Worm (Caenorhabditis elegans): ENCODE measurements around the gene clp-7.

Gene clp-7

DNA sequence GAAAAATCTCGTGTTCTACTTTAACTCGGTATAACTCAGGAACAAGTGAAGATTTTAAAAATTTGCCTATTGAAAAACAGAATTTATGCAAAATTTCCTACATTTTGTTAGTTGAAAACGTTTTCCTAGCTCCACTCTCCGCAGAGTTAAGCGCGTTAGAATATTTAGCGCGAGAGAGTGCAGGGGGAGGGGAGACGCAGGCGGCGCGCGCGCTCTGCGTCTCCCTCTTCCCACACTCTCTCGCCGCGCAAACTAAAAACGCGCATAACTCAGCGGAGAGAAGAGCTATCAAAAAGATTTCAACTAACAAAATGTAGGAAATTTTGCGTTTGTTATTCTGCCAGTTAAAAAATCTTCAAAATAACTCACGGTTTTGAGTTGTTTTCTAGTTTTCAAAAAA, 26.4 kb upstream of the clp-7 start:
- TF ChIP-seq set-16 (GFP tag; IDR thresholded peaks at IDR 0.05) (peak; percentile 36; the same call in 1 of the 2 replicates), nhr-102 (tag; optimal IDR thresholded peaks at IDR 0.05) (no peak), nhr-25 (tag; optimal IDR thresholded peaks at IDR 0.05; ENCODE audit: borderline replicate concordance, insufficient read depth) (no peak)

DNA sequence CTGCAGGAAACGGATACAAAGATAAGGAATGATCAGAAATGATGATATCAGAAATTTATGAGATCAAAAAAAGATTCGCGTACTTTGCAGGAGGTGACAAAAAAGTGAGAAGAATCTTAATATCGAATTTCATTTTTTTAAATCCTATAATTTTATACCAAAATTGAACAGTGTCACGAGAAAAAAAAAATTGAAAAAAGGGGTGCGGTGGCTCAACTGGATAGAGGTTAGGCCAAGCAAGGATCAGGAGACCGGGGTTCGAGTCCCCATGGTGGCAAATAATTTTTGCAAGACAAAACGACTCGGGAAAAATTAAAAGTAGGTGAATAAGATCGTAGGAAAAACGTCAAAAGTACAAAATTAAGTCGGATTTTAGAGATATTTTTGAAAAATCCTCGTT, 24.6 kb upstream of the clp-7 start:
- no peak for TF ChIP-seq F37D6.2 (tag; optimal IDR thresholded peaks at IDR 0.05)
- TF ChIP-seq Y48G9A.11 (GFP tag; IDR thresholded peaks at IDR 0.05), result 0 out of 2 replicates have a peak, but pooled peaks have one; percentile 14
- peak; percentile 72 for TF ChIP-seq nhr-28 (tag; optimal IDR thresholded peaks at IDR 0.05)
- no peak for TF ChIP-seq R02D3.7 (tag; optimal IDR thresholded peaks at IDR 0.05)

DNA sequence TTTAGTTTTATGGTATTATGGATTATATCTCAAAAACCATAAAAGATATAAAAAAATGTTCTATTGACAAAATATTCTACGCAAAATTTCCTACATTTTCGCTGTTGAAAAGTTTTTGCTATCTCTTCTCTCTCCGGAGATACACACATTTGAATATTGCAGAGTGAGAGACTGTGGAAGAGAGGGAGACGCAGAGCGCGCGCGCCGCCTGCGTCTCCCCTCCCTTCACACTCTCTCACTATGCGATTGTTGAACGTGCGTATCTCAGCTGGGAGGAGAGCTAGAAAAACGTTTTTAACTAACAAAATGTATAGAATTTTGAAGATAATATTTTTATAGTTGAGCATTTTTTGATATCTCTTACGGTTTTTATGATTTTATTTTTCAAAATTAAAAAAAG, 23.3 kb upstream of the clp-7 start:
- TF ChIP-seq aha-1 (tag), result peak; percentile 97
- no peak for TF ChIP-seq spr-1 (tag; optimal IDR thresholded peaks at IDR 0.05)

DNA sequence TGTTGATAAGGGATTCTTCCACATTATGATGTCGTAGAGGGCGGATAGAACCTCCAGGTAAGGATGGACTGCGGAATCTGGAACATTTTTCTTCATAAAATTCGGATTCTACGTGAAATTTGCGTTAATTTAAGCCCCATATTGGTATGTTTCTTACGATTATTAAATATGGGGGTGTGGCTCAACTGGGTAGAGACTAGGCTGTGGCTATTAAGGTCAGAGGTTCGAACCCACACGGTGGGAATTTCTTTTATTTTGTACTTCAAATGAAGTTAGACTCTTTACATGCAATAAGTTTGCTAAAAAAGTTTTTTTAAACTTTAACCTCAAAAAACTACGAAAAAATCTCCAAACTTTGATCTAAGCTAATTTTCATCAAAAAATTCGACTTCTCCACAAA, 19.7 kb upstream of the clp-7 start:
- TF ChIP-seq lin-39 (tag; optimal IDR thresholded peaks at IDR 0.05) (no peak), madf-5 (GFP tag; IDR thresholded peaks at IDR 0.05) (0 out of 4 replicates have a peak, but pooled peaks of 1 of the 2 experiments have one; percentile 27), set-16 (GFP tag; IDR thresholded peaks at IDR 0.05) (no peak), nhr-28 (tag; optimal IDR thresholded peaks at IDR 0.05) (no peak), nhr-77 (tag; optimal IDR thresholded peaks at IDR 0.05) (no peak), fkh-10 (GFP tag; optimal IDR thresholded peaks at IDR 0.05) (no peak), aha-1 (tag) (peak; percentile 85), unc-62 (GFP tag; optimal IDR thresholded peaks at IDR 0.05 in 1 of 2) (peak in 1 of 2 experiments; percentile 36), unc-62 (tag; optimal IDR thresholded peaks at IDR 0.05) (no peak), daf-8 (GFP tag; IDR thresholded peaks at IDR 0.05) (no peak), ceh-20 (GFP tag; IDR thresholded peaks at IDR 0.05) (no peak), F26F4.8 (GFP tag; conservative IDR thresholded peaks at IDR 0.05) (no peak), ztf-7 (tag; optimal IDR thresholded peaks at IDR 0.05) (no peak)

DNA sequence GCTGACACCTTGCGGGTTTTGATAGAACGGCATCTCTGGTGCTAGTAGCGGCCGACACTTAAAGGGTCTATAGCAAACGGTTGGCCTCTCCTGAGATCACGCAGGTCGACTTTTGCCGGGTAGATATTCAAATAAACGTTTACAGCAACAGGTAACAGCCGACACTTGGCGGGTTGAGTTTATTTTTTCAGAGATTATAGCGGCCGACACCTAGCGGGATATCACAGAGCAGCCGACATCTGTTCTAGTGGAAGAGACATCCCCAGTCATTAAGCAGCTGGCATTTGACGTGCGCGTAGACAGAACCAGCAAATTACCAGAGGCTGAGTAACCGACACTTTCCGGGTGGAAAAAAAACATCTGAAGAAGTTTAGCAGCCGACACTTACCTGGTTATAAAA, 15.7 kb upstream of the clp-7 start:
- TF ChIP-seq aha-1 (tag) (peak; percentile 92), ztf-7 (tag; optimal IDR thresholded peaks at IDR 0.05) (no peak)

DNA sequence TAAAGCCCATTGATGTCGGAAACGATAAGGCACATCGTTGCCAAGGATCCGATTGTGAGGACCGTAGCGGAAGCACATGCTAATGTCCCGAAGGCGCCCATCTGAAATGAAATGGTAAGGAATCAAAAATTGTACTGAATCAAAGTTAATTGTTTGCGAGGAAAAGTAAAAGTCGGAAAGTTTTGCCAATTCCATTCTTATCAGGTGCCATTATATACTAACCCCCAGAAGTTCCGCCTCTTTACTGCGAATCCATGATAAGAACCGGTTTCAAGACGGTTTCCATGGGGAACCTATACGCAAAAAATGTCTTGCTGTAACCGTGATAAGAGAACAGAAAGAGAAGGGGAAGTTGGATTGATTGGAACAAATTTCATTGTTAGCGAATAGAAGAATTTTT, 14.9 kb upstream of the clp-7 start, which contains the start of gene col-106:
Gene col-106, minus strand, starts transcription at position 101 of the 400 bp plus-strand sequence.
- TF ChIP-seq ceh-62 (tag; optimal IDR thresholded peaks at IDR 0.05) (no peak), F10B5.3 (tag; optimal IDR thresholded peaks at IDR 0.05) (no peak), Y48G9A.11 (GFP tag; IDR thresholded peaks at IDR 0.05) (no peak), zag-1 (tag; optimal IDR thresholded peaks at IDR 0.05) (no peak), pqm-1 (tag; optimal IDR thresholded peaks at IDR 0.05) (no peak)

DNA sequence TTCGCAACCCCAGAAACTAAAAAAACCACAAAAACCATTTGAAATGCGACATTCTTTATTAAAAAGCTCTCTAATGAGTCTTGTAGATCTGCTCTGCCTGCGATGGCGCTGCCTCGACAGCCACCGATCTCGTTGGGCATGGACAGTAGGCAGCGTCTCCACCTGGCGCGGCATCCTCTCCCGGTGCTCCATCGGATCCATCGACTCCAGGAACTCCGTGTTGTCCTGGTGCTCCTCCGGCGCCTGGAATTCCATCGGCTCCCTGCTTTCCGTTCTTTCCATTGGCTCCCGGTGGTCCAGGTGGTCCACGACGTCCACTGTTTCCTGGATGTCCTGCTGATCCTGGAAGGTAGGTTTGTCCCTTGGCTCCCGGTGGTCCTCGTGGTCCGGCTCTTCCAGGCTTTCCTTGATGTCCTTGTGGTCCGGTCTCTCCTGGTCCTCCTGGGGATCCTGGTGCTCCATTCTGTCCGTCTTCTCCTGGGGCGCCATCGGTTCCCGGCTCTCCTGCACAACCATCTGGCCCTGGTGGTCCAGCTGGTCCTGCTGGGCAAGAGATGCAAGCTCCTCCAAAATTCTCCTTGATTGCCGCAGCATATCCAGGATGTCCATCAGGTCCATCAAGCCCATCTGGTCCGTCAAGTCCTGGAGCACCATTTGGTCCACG, 14.2 kb upstream of the clp-7 start:
- peak; percentile 95 for TF ChIP-seq set-16 (GFP tag; IDR thresholded peaks at IDR 0.05)
- TF ChIP-seq aha-1 (tag), result peak; percentile 77
- no peak for TF ChIP-seq gei-8 (GFP tag; optimal IDR thresholded peaks at IDR 0.05)

DNA sequence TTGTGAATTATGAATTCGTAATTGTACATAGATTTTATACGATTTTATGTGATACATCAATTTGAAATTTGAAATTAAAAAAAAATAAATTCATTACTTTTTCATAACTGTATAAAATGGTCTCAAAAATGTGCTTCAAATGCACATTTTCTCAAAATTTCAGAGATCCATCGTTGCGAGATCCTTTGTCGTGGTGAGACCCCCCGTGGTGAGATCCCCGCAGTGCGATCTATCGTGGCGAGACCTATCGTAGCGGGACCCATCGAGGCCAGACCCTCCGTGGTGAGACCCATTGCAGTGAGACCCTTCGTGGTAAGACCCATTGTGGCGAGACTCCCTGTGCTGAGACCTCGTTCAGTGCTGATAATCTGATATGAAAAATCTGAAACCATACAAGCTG, 13.7 kb upstream of the clp-7 start:
- TF ChIP-seq T20F7.1 (GFP tag; optimal IDR thresholded peaks at IDR 0.05) (no peak), mxl-3 (GFP tag; optimal IDR thresholded peaks at IDR 0.05) (no peak), gei-8 (GFP tag; optimal IDR thresholded peaks at IDR 0.05) (no peak), zfp-3 (GFP tag; conservative IDR thresholded peaks at IDR 0.05) (peak; percentile 75), lim-7 (GFP tag; IDR thresholded peaks at IDR 0.05) (no peak; the same call in 1 of the 2 replicates), dmd-6 (GFP tag; IDR thresholded peaks at IDR 0.05) (0 out of 2 replicates have a peak, but pooled peaks have one; percentile 14), F10B5.3 (tag; optimal IDR thresholded peaks at IDR 0.05) (no peak), mep-1 (tag; optimal IDR thresholded peaks at IDR 0.05) (peak; percentile 18), mdl-1 (tag; optimal IDR thresholded peaks at IDR 0.05) (no peak), php-3 (GFP tag; IDR thresholded peaks at IDR 0.05) (no peak), lin-29 (GFP tag; IDR thresholded peaks at IDR 0.05) (no peak), pha-4 (GFP tag; IDR thresholded peaks at IDR 0.05) (no peak), pha-4 (tag; optimal IDR thresholded peaks at IDR 0.05) (no peak), aly-2 (tag; optimal IDR thresholded peaks at IDR 0.05) (no peak), F44E2.7 (GFP tag; IDR thresholded peaks at IDR 0.05) (no peak), Y75B8A.6 (GFP tag; IDR thresholded peaks at IDR 0.05) (no peak), nhr-237 (tag; optimal IDR thresholded peaks at IDR 0.05) (no peak)
